Worm (Caenorhabditis elegans): ENCODE measurements around the gene C30F2.2.

- TF ChIP-seq flt-1 (GFP tag; IDR thresholded peaks at IDR 0.05): no peak
- TF ChIP-seq ztf-23 (GFP tag; IDR thresholded peaks at IDR 0.05): no peak
- TF ChIP-seq ref-1 (GFP tag; conservative IDR thresholded peaks at IDR 0.05): no peak
- TF ChIP-seq T22C8.4 (GFP tag; IDR thresholded peaks at IDR 0.05): no peak
- no peak for TF ChIP-seq klf-2 (GFP tag; conservative IDR thresholded peaks at IDR 0.05)
- TF ChIP-seq cog-1 (tag; optimal IDR thresholded peaks at IDR 0.05): no peak
- TF ChIP-seq med-1 (GFP tag; optimal IDR thresholded peaks at IDR 0.05; ENCODE audit: insufficient read depth): no peak
- no peak for TF ChIP-seq tab-1 (GFP tag; IDR thresholded peaks at IDR 0.05)
- no peak for TF ChIP-seq ztf-29 (GFP tag; IDR thresholded peaks at IDR 0.05)
Observed at ce11 chrX:16082024-16082423, 3.0 kb downstream of the C30F2.2 start, which contains the start of gene idpp-14.
